Worm (Caenorhabditis elegans): ENCODE measurements around the gene hlb-1.

Gene hlb-1

DNA sequence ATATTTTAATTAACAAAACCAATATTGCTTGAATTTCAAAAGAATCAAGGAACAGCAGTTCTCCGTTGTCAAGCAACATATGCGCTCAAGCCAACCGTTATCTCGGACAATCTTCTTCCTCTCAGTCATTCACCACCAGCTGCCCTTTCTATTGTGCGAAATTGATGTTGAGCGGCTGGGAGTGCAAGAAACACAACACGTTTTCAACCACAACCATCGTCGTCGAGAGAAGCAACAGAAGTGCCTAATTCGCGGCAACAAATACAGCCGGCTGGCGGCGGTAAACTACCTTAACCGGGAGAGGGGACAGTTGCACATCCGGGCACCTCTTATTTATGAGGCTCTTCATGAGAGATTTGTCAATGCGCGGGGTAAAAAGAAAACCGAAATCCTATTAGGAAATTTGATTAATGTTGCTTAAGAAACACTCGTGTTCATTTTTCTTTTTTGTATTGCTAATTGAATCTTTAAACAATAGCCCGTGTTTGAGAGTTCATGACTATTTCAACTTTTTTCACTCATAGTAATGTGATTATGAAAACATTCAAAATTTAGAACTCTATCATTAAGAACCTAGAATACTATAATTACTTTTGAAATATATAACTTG is 674 bp downstream of the hlb-1 start:
- no peak for TF ChIP-seq flh-1 (GFP tag; optimal IDR thresholded peaks at IDR 0.05)
- peak; percentile 20 for TF ChIP-seq hlh-1 (tag; optimal IDR thresholded peaks at IDR 0.05)
- peak; percentile 24 for TF ChIP-seq elt-1 (tag; optimal IDR thresholded peaks at IDR 0.05; ENCODE audit: borderline replicate concordance, insufficient read depth)
- TF ChIP-seq drap-1 (GFP tag; optimal IDR thresholded peaks at IDR 0.05), result no peak
- peak; percentile 59 for TF ChIP-seq cnd-1 (tag; optimal IDR thresholded peaks at IDR 0.05)
- TF ChIP-seq lin-32 (GFP tag; optimal IDR thresholded peaks at IDR 0.05), result peak; percentile 68
- peak; percentile 92 for TF ChIP-seq ces-1 (GFP tag; optimal IDR thresholded peaks at IDR 0.05)
- TF ChIP-seq M03D4.4 (tag; optimal IDR thresholded peaks at IDR 0.05), result no peak

DNA sequence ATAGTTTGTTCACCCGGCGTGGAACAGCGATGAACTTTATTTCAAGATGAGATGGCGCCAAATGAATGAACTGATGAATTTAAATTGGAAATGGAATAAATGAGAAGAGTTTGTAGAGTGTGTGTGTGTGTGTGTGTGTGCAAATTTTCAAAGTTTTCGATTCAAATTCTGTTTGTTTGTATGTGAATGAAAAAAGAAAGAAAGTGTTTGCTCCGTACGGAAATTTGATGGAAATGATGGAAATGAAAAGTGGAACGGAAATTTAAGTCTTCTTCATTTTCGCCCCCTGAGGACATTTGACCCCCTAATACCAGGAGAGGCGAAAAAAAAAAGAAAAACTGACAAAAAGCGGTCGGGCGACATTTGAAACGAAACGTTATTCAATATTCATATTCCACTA is 4.5 kb downstream of the hlb-1 start:
- TF ChIP-seq lin-13 (tag; optimal IDR thresholded peaks at IDR 0.05), result no peak
- no peak for TF ChIP-seq cnd-1 (tag; optimal IDR thresholded peaks at IDR 0.05)
- no peak for TF ChIP-seq drap-1 (GFP tag; optimal IDR thresholded peaks at IDR 0.05)
- TF ChIP-seq unc-120 (tag; optimal IDR thresholded peaks at IDR 0.05; ENCODE audit: poor library complexity, severe bottlenecking), result no peak

DNA sequence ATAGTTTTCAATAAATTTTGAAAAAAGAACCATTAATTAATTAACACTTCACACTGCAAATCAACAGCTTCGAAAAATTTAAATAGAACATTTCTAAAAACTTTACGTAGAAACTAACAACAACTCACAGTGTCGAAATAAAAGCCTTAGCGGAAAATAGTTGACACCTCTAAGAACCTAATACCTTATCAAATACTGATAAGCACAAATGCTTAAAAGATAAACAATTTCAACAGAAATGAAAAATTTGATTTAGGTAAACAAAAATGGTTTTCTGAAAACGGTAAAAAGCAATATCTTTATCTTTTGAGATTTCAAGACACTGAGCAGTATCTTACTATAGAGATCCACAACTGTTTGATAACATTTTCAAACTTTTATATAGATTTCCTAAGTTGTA is 5.7 kb downstream of the hlb-1 start:
- TF ChIP-seq nhr-76 (tag; optimal IDR thresholded peaks at IDR 0.05) (no peak), sptf-1 (tag; optimal IDR thresholded peaks at IDR 0.05) (no peak), flh-1 (GFP tag; optimal IDR thresholded peaks at IDR 0.05) (no peak), lsy-2 (tag; optimal IDR thresholded peaks at IDR 0.05) (no peak), snpc-4 (tag; optimal IDR thresholded peaks at IDR 0.05) (no peak)

DNA sequence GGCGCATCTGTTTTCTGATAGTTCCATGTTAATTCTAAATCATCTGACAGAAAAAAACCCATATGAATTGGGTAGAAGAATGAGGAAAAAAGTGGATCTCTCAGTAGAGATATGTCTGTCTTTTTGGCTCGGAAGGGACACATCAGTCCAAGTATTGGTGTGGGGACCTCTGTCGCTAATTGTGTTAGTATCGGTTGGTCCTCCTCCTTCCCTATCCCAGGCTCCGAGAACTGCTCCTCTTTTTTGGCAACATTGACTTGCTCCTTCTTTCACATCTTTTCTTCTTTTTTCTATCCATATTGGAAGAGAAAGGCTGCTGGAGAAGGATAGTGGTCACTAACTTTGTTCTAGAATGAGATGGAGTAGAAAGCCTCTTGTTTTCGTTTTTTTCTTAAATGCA is 6.6 kb downstream of the hlb-1 start:
- no peak for TF ChIP-seq blmp-1 (tag; optimal IDR thresholded peaks at IDR 0.05)
- peak; percentile 87 for TF ChIP-seq ces-1 (GFP tag; optimal IDR thresholded peaks at IDR 0.05)

DNA sequence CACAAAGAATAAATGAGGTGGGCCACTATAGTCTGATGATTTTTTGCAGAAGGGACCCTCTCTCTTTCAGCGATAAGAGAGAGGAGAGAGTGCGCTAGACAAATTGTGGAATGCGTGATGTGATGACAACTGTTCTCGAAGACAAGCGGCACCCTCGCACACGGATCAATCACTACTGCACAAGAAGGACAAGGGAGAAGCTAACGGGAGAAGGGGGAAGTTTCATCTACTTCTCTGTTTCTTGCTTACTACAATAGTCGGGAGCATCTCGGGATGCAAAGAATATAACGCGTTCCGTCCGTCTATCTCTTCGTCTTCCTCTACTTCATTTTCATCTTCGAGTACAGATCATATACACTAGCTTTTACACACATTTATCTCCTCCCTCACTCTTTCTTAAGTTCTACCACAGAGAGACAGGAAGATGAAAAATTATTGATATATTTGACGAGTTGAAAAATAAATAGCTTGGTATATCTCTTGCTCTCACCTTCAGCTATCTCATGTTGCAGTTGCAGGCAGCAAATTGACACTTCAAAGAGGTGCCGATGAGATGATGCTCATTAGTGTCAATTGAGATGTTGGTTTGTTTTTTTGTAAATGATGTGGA is 9.1 kb downstream of the hlb-1 start:
- TF ChIP-seq unc-62 (GFP tag; optimal IDR thresholded peaks at IDR 0.05), result peak; percentile 90
- peak; percentile 98 for TF ChIP-seq hlh-1 (tag; optimal IDR thresholded peaks at IDR 0.05)
- no peak for TF ChIP-seq lin-13 (tag; optimal IDR thresholded peaks at IDR 0.05)
- TF ChIP-seq unc-120 (tag; optimal IDR thresholded peaks at IDR 0.05; ENCODE audit: poor library complexity, severe bottlenecking), result peak; percentile 88
- peak; percentile 9 for TF ChIP-seq sptf-1 (tag; optimal IDR thresholded peaks at IDR 0.05)

DNA sequence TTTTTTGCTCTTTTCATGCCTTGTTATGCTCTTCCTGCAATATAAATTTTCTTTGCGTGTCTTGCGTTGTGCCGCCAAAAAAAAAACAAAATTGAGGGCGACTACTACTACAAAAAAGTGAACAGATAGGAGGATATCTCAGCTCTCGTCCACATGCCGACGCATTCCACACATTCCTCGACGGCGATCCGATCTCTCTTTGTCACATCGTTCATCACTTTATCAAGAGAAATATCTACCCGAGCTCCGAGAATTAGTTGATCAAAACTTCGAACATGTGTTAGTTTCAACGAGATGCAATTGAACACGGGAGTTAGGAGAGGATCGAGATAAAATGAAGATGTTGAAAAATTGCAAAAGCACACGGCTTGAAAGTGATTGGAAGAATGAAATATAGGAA is 11.4 kb downstream of the hlb-1 start:
- TF ChIP-seq ztf-11 (tag; optimal IDR thresholded peaks at IDR 0.05) (no peak), unc-62 (GFP tag; optimal IDR thresholded peaks at IDR 0.05) (peak; percentile 58), pha-4 (tag; optimal IDR thresholded peaks at IDR 0.05) (no peak)

DNA sequence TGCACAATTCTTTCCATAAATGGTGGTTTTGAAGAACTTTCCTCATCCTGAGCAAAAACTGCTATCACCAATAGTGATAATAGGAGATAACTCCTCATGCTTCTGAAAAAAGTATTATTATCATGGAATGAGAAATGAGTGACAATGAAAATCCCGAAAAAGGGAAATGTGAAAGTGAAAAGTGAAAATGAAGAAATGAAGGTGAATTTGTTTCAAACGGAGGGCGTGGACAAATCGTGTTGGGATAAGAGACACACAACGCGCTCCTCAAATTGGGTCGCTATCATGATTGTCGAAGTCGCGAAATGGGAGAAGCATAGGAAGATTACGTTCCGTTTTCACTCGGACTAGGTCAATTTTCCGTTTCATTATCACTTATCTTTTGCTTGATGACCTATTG is 18.3 kb downstream of the hlb-1 start, which contains the start of gene M03B6.3:
TSS of gene M03B6.3 (minus strand) at position 102 of the 400 bp plus-strand sequence.
- peak; percentile 83 for TF ChIP-seq blmp-1 (tag; optimal IDR thresholded peaks at IDR 0.05)
- no peak for TF ChIP-seq cnd-1 (tag; optimal IDR thresholded peaks at IDR 0.05)

DNA sequence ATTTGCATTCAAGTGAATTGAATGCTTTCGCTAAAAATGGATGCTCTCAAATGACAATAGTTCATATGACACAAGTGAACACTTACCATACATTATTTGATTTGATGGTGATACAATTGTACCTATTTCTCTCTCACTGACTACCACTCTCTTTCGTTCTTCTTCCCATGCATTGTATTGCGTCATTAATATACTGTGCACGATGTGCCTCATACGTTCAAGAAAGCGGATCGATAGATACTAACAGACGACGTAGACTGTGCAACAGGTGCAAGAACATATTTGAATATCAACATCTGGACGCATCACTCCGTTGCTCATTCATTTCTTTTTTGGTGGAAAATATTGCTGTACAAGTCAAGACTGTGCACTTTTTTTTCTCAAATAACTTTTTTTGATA is 23.8 kb downstream of the hlb-1 start, which contains the start of gene M03B6.4:
TSS of gene M03B6.4 (plus strand) at position 149 of the 400 bp plus-strand sequence.
- peak; percentile 10 for TF ChIP-seq cnd-1 (tag; optimal IDR thresholded peaks at IDR 0.05)
- TF ChIP-seq ceh-39 (tag; optimal IDR thresholded peaks at IDR 0.05), result peak; percentile 82
- peak; percentile 93 for TF ChIP-seq zip-8 (tag; optimal IDR thresholded peaks at IDR 0.05)
- TF ChIP-seq nhr-2 (tag; optimal IDR thresholded peaks at IDR 0.05), result peak; percentile 33
- no peak for TF ChIP-seq pha-4 (tag; optimal IDR thresholded peaks at IDR 0.05)

DNA sequence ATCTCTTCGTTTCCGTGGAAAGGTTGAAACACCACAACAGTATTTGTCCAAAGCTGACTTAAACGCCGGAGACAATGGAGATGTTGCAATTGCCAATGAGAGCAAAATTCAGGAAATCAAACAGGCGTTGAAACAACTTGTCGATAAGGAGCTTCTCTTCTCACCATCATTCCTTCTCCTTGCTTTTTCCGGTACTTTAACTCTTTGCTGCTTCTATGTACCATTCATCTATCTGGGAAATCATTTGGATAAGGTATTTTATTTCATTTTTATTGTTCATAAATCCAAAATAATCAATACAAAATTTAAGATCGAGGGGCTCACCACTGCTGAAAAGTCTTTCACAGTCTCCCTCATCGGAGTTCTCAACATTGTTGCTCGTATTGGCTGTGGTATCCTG is 26.6 kb downstream of the hlb-1 start:
- no peak for TF ChIP-seq elt-1 (tag; optimal IDR thresholded peaks at IDR 0.05; ENCODE audit: borderline replicate concordance, insufficient read depth)
- no peak for TF ChIP-seq hlh-1 (tag; optimal IDR thresholded peaks at IDR 0.05)
- TF ChIP-seq lin-32 (GFP tag; optimal IDR thresholded peaks at IDR 0.05), result no peak
- TF ChIP-seq zip-8 (tag; optimal IDR thresholded peaks at IDR 0.05), result no peak

Data from whole organism, mixed stage, embryonic.